Worm (Caenorhabditis elegans) whole organism, L2 larva: ENCODE data around the gene F49C12.1.

Experiments
- C34F6.9 ChIP-seq: fragments of 150-350 bp; optimal IDR thresholded peaks from 2 replicates; lab custom pipeline; 2014; ENCODE audit warnings: missing biosample characterization, missing genetic modification characterization
- F13H6.1 ChIP-seq: sonication (generic microtip); optimal IDR thresholded peaks from 2 replicates; lab custom pipeline; 2016; ENCODE audit warnings: missing genetic modification characterization, missing compliant biosample characterization
- Y55F3AM.14 ChIP-seq: fragments of 200-800 bp; sonication (Bioruptor generic); optimal IDR thresholded peaks from 2 replicates; lab custom pipeline; 2018; ENCODE audit warnings: mild to moderate bottlenecking, missing genetic modification characterization, missing compliant biosample characterization
- alr-1 ChIP-seq: fragments of 150-350 bp; optimal IDR thresholded peaks from 2 replicates; lab custom pipeline; 2014; ENCODE audit warnings: missing biosample characterization, missing genetic modification characterization
- ama-1 ChIP-seq: fragments of 150-350 bp; optimal IDR thresholded peaks from 2 replicates; lab custom pipeline; 2018; ENCODE audit warnings: inconsistent platforms
- blmp-1 ChIP-seq: sonication (generic microtip); optimal IDR thresholded peaks from 2 replicates; lab custom pipeline; 2017; ENCODE audit warnings: missing genetic modification characterization, mild to moderate bottlenecking, missing compliant biosample characterization, antibody characterized with exemption, moderate library complexity; ENCODE audit not compliant: insufficient read depth
- ceh-16 ChIP-seq: fragments of 150-350 bp; optimal IDR thresholded peaks from 2 replicates; lab custom pipeline; 2014; ENCODE audit warnings: missing biosample characterization, missing genetic modification characterization
- ceh-82 ChIP-seq: fragments of 150-350 bp; optimal IDR thresholded peaks from 2 replicates; lab custom pipeline; 2014; ENCODE audit warnings: missing biosample characterization, missing genetic modification characterization
- dmd-4 ChIP-seq: sonication (generic microtip); optimal IDR thresholded peaks from 2 replicates; lab custom pipeline; 2017; ENCODE audit warnings: missing biosample characterization, missing genetic modification characterization
- egl-27 ChIP-seq: sonication (generic microtip); optimal IDR thresholded peaks from 3 replicates; lab custom pipeline; 2017; ENCODE audit warnings: missing biosample characterization, missing genetic modification reagents, missing genetic modification characterization
- elt-1 ChIP-seq: fragments of 150-350 bp; optimal IDR thresholded peaks from 2 replicates; lab custom pipeline; 2014; ENCODE audit warnings: missing biosample characterization, missing genetic modification characterization
- elt-3 ChIP-seq: sonication (generic microtip); optimal IDR thresholded peaks from 2 replicates; lab custom pipeline; 2017; ENCODE audit warnings: missing biosample characterization, missing genetic modification characterization
- fos-1 ChIP-seq: fragments of 150-350 bp; optimal IDR thresholded peaks from 2 replicates; lab custom pipeline; 2014; ENCODE audit warnings: missing biosample characterization, missing genetic modification characterization
- gmeb-1 ChIP-seq: fragments of 150-350 bp; optimal IDR thresholded peaks from 2 replicates; lab custom pipeline; 2014; ENCODE audit warnings: missing biosample characterization, missing genetic modification characterization
- lin-13 ChIP-seq: fragments of 150-350 bp; optimal IDR thresholded peaks from 2 replicates; lab custom pipeline; 2014; ENCODE audit warnings: missing biosample characterization, missing genetic modification reagents, missing genetic modification characterization
- lin-39 ChIP-seq: fragments of 150-350 bp; optimal IDR thresholded peaks from 2 replicates; lab custom pipeline; 2014; ENCODE audit warnings: missing biosample characterization, missing genetic modification reagents, missing genetic modification characterization
- mbf-1 ChIP-seq: sonication (generic microtip); optimal IDR thresholded peaks from 2 replicates; lab custom pipeline; 2017; ENCODE audit warnings: missing biosample characterization, missing genetic modification characterization
- nhr-10 ChIP-seq: sonication (generic microtip); optimal IDR thresholded peaks from 2 replicates; lab custom pipeline; 2017; ENCODE audit warnings: missing biosample characterization, missing genetic modification characterization
- nhr-11 ChIP-seq: fragments of 150-350 bp; optimal IDR thresholded peaks from 2 replicates; lab custom pipeline; 2014; ENCODE audit warnings: missing biosample characterization, missing genetic modification characterization
- nhr-12 ChIP-seq: fragments of 150-350 bp; optimal IDR thresholded peaks from 2 replicates; lab custom pipeline; 2014; ENCODE audit warnings: missing biosample characterization, missing genetic modification characterization
- nhr-129 ChIP-seq: fragments of 150-350 bp; optimal IDR thresholded peaks from 2 replicates; lab custom pipeline; 2014; ENCODE audit warnings: missing biosample characterization, missing genetic modification characterization
- nhr-21 ChIP-seq: fragments of 150-350 bp; optimal IDR thresholded peaks from 2 replicates; lab custom pipeline; 2014; ENCODE audit warnings: missing biosample characterization, missing genetic modification characterization
- nhr-23 ChIP-seq: fragments of 150-350 bp; optimal IDR thresholded peaks from 2 replicates; lab custom pipeline; 2014; ENCODE audit warnings: missing biosample characterization, missing genetic modification reagents, missing genetic modification characterization
- nhr-237 ChIP-seq: fragments of 150-350 bp; optimal IDR thresholded peaks from 2 replicates; lab custom pipeline; 2014; ENCODE audit warnings: missing biosample characterization, missing genetic modification characterization
- nhr-6 ChIP-seq: fragments of 150-350 bp; optimal IDR thresholded peaks from 2 replicates; lab custom pipeline; 2014; ENCODE audit warnings: missing biosample characterization, missing genetic modification characterization
- nhr-77 ChIP-seq: fragments of 150-350 bp; optimal IDR thresholded peaks from 2 replicates; lab custom pipeline; 2014; ENCODE audit warnings: missing biosample characterization, missing genetic modification characterization
- peb-1 ChIP-seq: fragments of 150-350 bp; optimal IDR thresholded peaks from 2 replicates; lab custom pipeline; 2014; ENCODE audit warnings: missing biosample characterization, missing genetic modification characterization
- sem-4 ChIP-seq: fragments of 150-350 bp; optimal IDR thresholded peaks from 2 replicates; lab custom pipeline; 2014; ENCODE audit warnings: missing biosample characterization, missing genetic modification reagents, missing genetic modification characterization
- skn-1 ChIP-seq: sonication (generic microtip); optimal IDR thresholded peaks from 2 replicates; lab custom pipeline; 2017; ENCODE audit warnings: missing biosample characterization, missing genetic modification characterization
- sma-3 ChIP-seq: sonication (generic microtip); optimal IDR thresholded peaks from 2 replicates; lab custom pipeline; 2016; ENCODE audit warnings: missing genetic modification reagents, missing genetic modification characterization, missing compliant biosample characterization
- sma-9 ChIP-seq, 2 experiments: fragments of 150-350 bp in 1 of 2; sonication (generic microtip) in 1 of 2; optimal IDR thresholded peaks; 2 replicates each; lab custom pipeline; 2014 to 2016; ENCODE audit warnings: missing genetic modification characterization in 2 of 2, mild to moderate bottlenecking in 1 of 2, missing biosample characterization in 1 of 2, missing compliant biosample characterization in 1 of 2, missing genetic modification reagents in 1 of 2, moderate library complexity in 1 of 2
- unc-39 ChIP-seq: fragments of 150-350 bp; optimal IDR thresholded peaks from 2 replicates; lab custom pipeline; 2014; ENCODE audit warnings: missing biosample characterization, missing genetic modification characterization
- unc-62 ChIP-seq: fragments of 150-350 bp; optimal IDR thresholded peaks from 2 replicates; lab custom pipeline; 2014; ENCODE audit warnings: missing biosample characterization, missing genetic modification reagents, missing genetic modification characterization
- zag-1 ChIP-seq: fragments of 150-350 bp; optimal IDR thresholded peaks from 2 replicates; lab custom pipeline; 2014; ENCODE audit warnings: missing biosample characterization, missing genetic modification characterization
- ztf-1 ChIP-seq: fragments of 200-800 bp; sonication (Bioruptor generic); conservative IDR thresholded peaks from 2 replicates; pipeline ENCODE4 v1.3.6; 2022; ENCODE audit warnings: missing genetic modification characterization, missing compliant biosample characterization
- ztf-11 ChIP-seq: sonication (generic microtip); optimal IDR thresholded peaks from 2 replicates; lab custom pipeline; 2017; ENCODE audit warnings: missing biosample characterization, missing genetic modification characterization

F49C12.1 gene

DNA sequence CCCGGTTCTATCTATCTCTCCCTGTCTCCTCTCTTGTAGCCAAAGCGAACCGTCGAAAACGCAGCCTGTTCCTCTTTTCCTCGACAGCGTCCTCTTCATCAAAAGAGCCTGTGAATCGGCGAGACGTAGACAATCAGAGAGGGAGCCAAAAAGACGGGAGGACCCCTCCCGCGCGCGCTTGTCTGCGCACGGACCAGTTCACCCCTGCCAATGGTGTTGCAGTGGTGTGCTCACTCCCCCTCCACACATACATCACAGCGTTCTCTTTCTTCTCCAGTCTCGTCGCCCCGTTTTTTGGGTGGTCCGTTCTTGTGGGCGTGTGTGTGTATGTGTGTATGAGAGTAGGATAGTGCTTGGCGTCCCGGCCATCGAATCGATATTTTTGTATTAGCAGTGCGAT lies 27.2 kb downstream of the F49C12.1 start:
- no peak for TF ChIP-seq mbf-1 (tag; lab: Kevin White, UChicago)
- no peak for TF ChIP-seq unc-62 (GFP tag; lab: Kevin White, UChicago)
- TF ChIP-seq blmp-1, result no peak
- TF ChIP-seq F13H6.1 (tag; lab: Kevin White, UChicago), result no peak
- TF ChIP-seq lin-39 (tag; lab: Kevin White, UChicago), result no peak
- TF ChIP-seq nhr-21 (tag; lab: Kevin White, UChicago), result no peak
- TF ChIP-seq ama-1, result no peak

DNA sequence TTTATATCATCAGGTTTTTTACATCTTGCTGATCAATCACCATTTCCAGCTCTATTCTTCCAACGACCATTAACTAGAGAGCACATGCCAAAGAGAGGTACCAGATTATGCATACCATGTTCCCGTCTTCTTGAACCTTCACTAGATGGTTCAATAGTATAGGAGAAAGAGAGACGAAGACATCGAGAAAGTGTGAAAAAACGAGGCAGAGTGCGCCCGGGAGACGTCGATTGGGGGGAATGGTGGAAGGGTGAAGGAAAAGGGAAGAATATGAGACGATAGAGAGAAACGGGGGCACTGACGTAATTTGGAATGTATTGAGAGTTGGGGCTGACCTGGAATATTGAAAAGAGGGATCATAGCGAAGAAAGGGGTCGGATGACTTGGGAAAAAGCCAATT lies 28.6 kb downstream of the F49C12.1 start:
- TF ChIP-seq skn-1 (tag; lab: Kevin White, UChicago), result no peak
- TF ChIP-seq nhr-23 (tag; lab: Kevin White, UChicago), result no peak
- no peak for TF ChIP-seq unc-39 (tag; lab: Kevin White, UChicago)
- TF ChIP-seq elt-3, result no peak
- no peak for TF ChIP-seq sma-9 (GFP tag; optimal IDR thresholded peaks at IDR 0.05; lab: Kevin White, UChicago)
- TF ChIP-seq sma-9 (tag; optimal IDR thresholded peaks at IDR 0.05; lab: Kevin White, UChicago), result no peak
- TF ChIP-seq sma-3 (GFP tag; lab: Kevin White, UChicago), result no peak
- TF ChIP-seq nhr-77 (tag; lab: Kevin White, UChicago), result no peak
- TF ChIP-seq ztf-1 (GFP tag; lab: Robert Waterston, UW), result no peak
- TF ChIP-seq dmd-4 (tag; lab: Kevin White, UChicago), result no peak
- no peak for TF ChIP-seq fos-1 (tag; lab: Kevin White, UChicago)
- no peak for TF ChIP-seq ama-1
- TF ChIP-seq nhr-237 (tag; lab: Kevin White, UChicago), result no peak
- no peak for TF ChIP-seq C34F6.9
- no peak for TF ChIP-seq ceh-82 (tag; lab: Kevin White, UChicago)

DNA sequence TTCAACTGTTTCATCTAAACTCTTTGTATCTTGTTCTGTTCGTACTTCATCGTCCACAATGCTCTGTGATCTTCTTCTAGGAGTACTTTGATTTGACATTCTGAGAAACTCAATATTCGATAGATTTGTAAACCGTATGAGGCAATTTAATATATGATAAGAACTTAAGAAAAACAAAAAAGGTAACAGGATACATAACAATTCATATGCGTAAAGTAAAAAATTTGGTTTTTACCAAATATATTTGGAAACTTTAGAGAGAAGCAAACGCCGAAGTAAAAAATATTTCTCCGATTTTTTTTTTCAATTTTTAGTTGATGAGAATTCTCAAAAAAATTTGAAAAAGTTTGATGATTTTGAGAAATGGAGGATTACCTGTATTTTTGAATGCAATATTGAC lies 29.7 kb downstream of the F49C12.1 start, which contains the start of gene Y11D7A.19:
Y11D7A.19 (minus strand) TSS at position 101 of the 400 bp plus-strand sequence.
- TF ChIP-seq lin-13 (GFP tag; lab: Kevin White, UChicago) (no peak), nhr-21 (tag; lab: Kevin White, UChicago) (no peak), unc-39 (tag; lab: Kevin White, UChicago) (no peak), unc-62 (GFP tag; lab: Kevin White, UChicago) (no peak), ceh-82 (tag; lab: Kevin White, UChicago) (no peak), ama-1 (no peak), zag-1 (no peak), peb-1 (tag; lab: Kevin White, UChicago) (no peak), dmd-4 (tag; lab: Kevin White, UChicago) (no peak), nhr-11 (no peak), sem-4 (tag; lab: Kevin White, UChicago) (no peak), egl-27 (tag; lab: Kevin White, UChicago) (no peak), elt-1 (tag; lab: Kevin White, UChicago) (no peak), sma-3 (GFP tag; lab: Kevin White, UChicago) (no peak), nhr-129 (tag; lab: Kevin White, UChicago) (no peak), lin-39 (tag; lab: Kevin White, UChicago) (no peak), ztf-1 (GFP tag; lab: Robert Waterston, UW) (no peak), nhr-12 (tag; lab: Kevin White, UChicago) (no peak), nhr-6 (tag; lab: Kevin White, UChicago) (no peak), mbf-1 (tag; lab: Kevin White, UChicago) (no peak)

DNA sequence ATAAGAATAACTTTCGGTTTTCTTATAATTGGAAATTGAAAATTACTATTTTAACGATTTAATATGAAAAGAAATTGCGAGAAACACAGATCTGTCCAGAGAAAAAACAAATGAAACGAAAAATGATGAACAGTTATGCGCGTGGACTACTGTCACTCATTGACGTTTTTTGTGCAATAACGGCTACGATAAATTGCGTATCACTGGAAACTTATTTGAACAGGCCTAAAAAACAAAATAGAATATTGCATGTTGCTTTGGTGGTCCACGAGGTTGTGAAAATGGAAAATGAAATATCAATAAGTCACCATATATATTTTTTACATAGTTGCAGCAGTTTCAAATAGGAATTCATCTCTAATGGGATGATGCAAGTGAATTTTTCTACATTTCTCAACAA lies 31.6 kb downstream of the F49C12.1 start:
- no peak for TF ChIP-seq sma-3 (GFP tag; lab: Kevin White, UChicago)
- no peak for TF ChIP-seq elt-1 (tag; lab: Kevin White, UChicago)
- TF ChIP-seq lin-13 (GFP tag; lab: Kevin White, UChicago), result no peak
- TF ChIP-seq alr-1, result no peak
- no peak for TF ChIP-seq ztf-1 (GFP tag; lab: Robert Waterston, UW)
- TF ChIP-seq nhr-129 (tag; lab: Kevin White, UChicago), result no peak
- no peak for TF ChIP-seq unc-62 (GFP tag; lab: Kevin White, UChicago)
- no peak for TF ChIP-seq sem-4 (tag; lab: Kevin White, UChicago)
- no peak for TF ChIP-seq nhr-10 (tag; lab: Kevin White, UChicago)
- TF ChIP-seq Y55F3AM.14, result no peak
- no peak for TF ChIP-seq ceh-82 (tag; lab: Kevin White, UChicago)
- no peak for TF ChIP-seq ceh-16
- no peak for TF ChIP-seq nhr-6 (tag; lab: Kevin White, UChicago)
- TF ChIP-seq nhr-77 (tag; lab: Kevin White, UChicago), result no peak
- TF ChIP-seq gmeb-1 (tag; lab: Kevin White, UChicago), result no peak
- TF ChIP-seq ztf-11 (tag; lab: Kevin White, UChicago), result no peak
- TF ChIP-seq fos-1 (tag; lab: Kevin White, UChicago), result no peak
- no peak for TF ChIP-seq peb-1 (tag; lab: Kevin White, UChicago)
- TF ChIP-seq, all 48 proteins: peak for 0
